Fruit fly (Drosophila melanogaster) whole organism, embryonic: ENCODE measurements around the gene rhea.

ENCODE experiments used
- B-H2 ChIP-seq: fragments of 200-800 bp; sonication (Bioruptor generic); optimal IDR thresholded peaks from 2 replicates; lab custom pipeline; 2018; ENCODE audit warnings: missing biosample characterization, mild to moderate bottlenecking, missing genetic modification characterization
- CG10565 ChIP-seq: fragments of 200-800 bp; sonication (Bioruptor generic); optimal IDR thresholded peaks from 3 replicates; lab custom pipeline; 2016; ENCODE audit warnings: missing biosample characterization, mild to moderate bottlenecking, missing genetic modification characterization
- CG13123 ChIP-seq: fragments of 200-800 bp; sonication (Bioruptor generic); optimal IDR thresholded peaks from 2 replicates; lab custom pipeline; 2016; ENCODE audit warnings: missing biosample characterization, missing genetic modification characterization
- CG13894 ChIP-seq: fragments of 200-800 bp; sonication (Bioruptor generic); optimal IDR thresholded peaks from 3 replicates; lab custom pipeline; 2018; ENCODE audit warnings: missing biosample characterization, mild to moderate bottlenecking, missing genetic modification characterization, moderate library complexity
- CG14441 ChIP-seq: fragments of 200-800 bp; sonication (Bioruptor generic); IDR thresholded peaks from 2 replicates; pipeline ENCODE4 v1.3.6; 2022; ENCODE audit warnings: missing biosample characterization, missing genetic modification characterization
- CG14965 ChIP-seq: fragments of 200-800 bp; sonication (Bioruptor generic); optimal IDR thresholded peaks from 2 replicates; lab custom pipeline; 2016; ENCODE audit warnings: missing biosample characterization, missing genetic modification characterization, borderline replicate concordance
- CG15601 ChIP-seq: fragments of 200-800 bp; sonication (Bioruptor generic); optimal IDR thresholded peaks from 3 replicates; lab custom pipeline; 2019; ENCODE audit warnings: missing biosample characterization, mild to moderate bottlenecking, missing genetic modification characterization, moderate library complexity
- CG1602 ChIP-seq: fragments of 200-800 bp; sonication (Bioruptor generic); optimal IDR thresholded peaks from 3 replicates; lab custom pipeline; 2016; ENCODE audit warnings: missing biosample characterization, missing genetic modification characterization
- CG1603 ChIP-seq: fragments of 200-800 bp; sonication (Bioruptor generic); optimal IDR thresholded peaks from 2 replicates; lab custom pipeline; 2019; ENCODE audit warnings: missing biosample characterization, mild to moderate bottlenecking, missing genetic modification characterization, moderate library complexity
- CG17568 ChIP-seq: fragments of 200-800 bp; sonication (Bioruptor generic); optimal IDR thresholded peaks from 2 replicates; lab custom pipeline; 2018; ENCODE audit warnings: missing biosample characterization, mild to moderate bottlenecking, missing genetic modification characterization, moderate library complexity
- CG1832 ChIP-seq: fragments of 200-800 bp; sonication (Bioruptor generic); optimal IDR thresholded peaks from 2 replicates; lab custom pipeline; 2017; ENCODE audit warnings: missing biosample characterization, mild to moderate bottlenecking, missing genetic modification characterization, inconsistent platforms
- CG2120 ChIP-seq: fragments of 200-800 bp; sonication (Bioruptor generic); optimal IDR thresholded peaks from 3 replicates; lab custom pipeline; 2016; ENCODE audit warnings: missing biosample characterization, missing genetic modification characterization
- CG2199 ChIP-seq: fragments of 200-800 bp; sonication (Bioruptor generic); IDR thresholded peaks from 3 replicates; pipeline ENCODE4 v1.3.6; 2022; ENCODE audit warnings: missing biosample characterization, missing genetic modification characterization
- CG2678 ChIP-seq: fragments of 200-800 bp; sonication (Bioruptor generic); optimal IDR thresholded peaks from 3 replicates; lab custom pipeline; 2019; ENCODE audit warnings: missing biosample characterization, mild to moderate bottlenecking, missing genetic modification characterization, moderate library complexity
- CG2875 ChIP-seq: fragments of 200-800 bp; sonication (Bioruptor generic); optimal IDR thresholded peaks from 2 replicates; lab custom pipeline; 2017; ENCODE audit warnings: missing biosample characterization, mild to moderate bottlenecking, missing genetic modification characterization, missing genetic modification reagents
- CG32532 ChIP-seq: fragments of 200-800 bp; sonication (Bioruptor generic); IDR thresholded peaks from 2 replicates; pipeline ENCODE4 v1.3.6; 2022; ENCODE audit warnings: missing biosample characterization, missing genetic modification characterization
- CG4707 ChIP-seq: fragments of 200-800 bp; sonication (Bioruptor generic); optimal IDR thresholded peaks from 2 replicates; lab custom pipeline; 2018; ENCODE audit warnings: missing biosample characterization, mild to moderate bottlenecking, missing genetic modification characterization, moderate library complexity
- CG6689 ChIP-seq: fragments of 200-800 bp; sonication (Bioruptor generic); IDR thresholded peaks from 2 replicates; pipeline ENCODE4 v1.3.6; 2022; ENCODE audit warnings: missing biosample characterization, missing genetic modification characterization
- CG7271 ChIP-seq: fragments of 200-800 bp; sonication (Bioruptor generic); optimal IDR thresholded peaks from 2 replicates; lab custom pipeline; 2018; ENCODE audit warnings: missing biosample characterization, mild to moderate bottlenecking, missing genetic modification characterization, moderate library complexity
- CHES-1-like ChIP-seq: fragments of 200-800 bp; sonication (Bioruptor generic); optimal IDR thresholded peaks from 2 replicates; lab custom pipeline; 2016; ENCODE audit warnings: missing biosample characterization, missing genetic modification characterization
- Dbx ChIP-seq: fragments of 200-800 bp; sonication (Bioruptor generic); IDR thresholded peaks from 3 replicates; pipeline ENCODE4 v1.3.6; 2022; ENCODE audit warnings: missing biosample characterization, missing genetic modification characterization
- Drgx ChIP-seq: fragments of 200-800 bp; sonication (Bioruptor generic); IDR thresholded peaks from 2 replicates; pipeline ENCODE4 v1.3.6; 2022; ENCODE audit warnings: missing biosample characterization, missing genetic modification characterization
- Eip74EF ChIP-seq, 2 experiments: fragments of 200-800 bp in 1 of 2; fragments of >200 bp in 1 of 2; sonication (Bioruptor generic) in 1 of 2; optimal IDR thresholded peaks; 2 replicates each; lab custom pipeline; 2017 to 2019; ENCODE audit warnings: missing biosample characterization in 2 of 2, missing genetic modification characterization in 2 of 2, mild to moderate bottlenecking in 1 of 2, moderate library complexity in 1 of 2
- Ets65A ChIP-seq: fragments of 200-800 bp; sonication (Bioruptor generic); peaks from one replicate; lab custom pipeline; 2016; ENCODE audit warnings: missing biosample characterization, missing genetic modification characterization
- H15 ChIP-seq: fragments of 200-800 bp; sonication (Bioruptor generic); IDR thresholded peaks from 3 replicates; pipeline ENCODE4 v1.3.6; 2022; ENCODE audit warnings: missing biosample characterization, missing genetic modification characterization
- HLH54F ChIP-seq: fragments of 200-800 bp; sonication (Bioruptor generic); optimal IDR thresholded peaks from 3 replicates; lab custom pipeline; 2016; ENCODE audit warnings: missing biosample characterization, missing genetic modification characterization
- Med ChIP-seq: fragments of 200-800 bp; sonication (Bioruptor generic); peaks from one replicate; lab custom pipeline; 2016; ENCODE audit warnings: missing biosample characterization, missing genetic modification characterization, mild to moderate bottlenecking, inconsistent platforms, moderate library complexity
- Ravus ChIP-seq: fragments of 200-800 bp; sonication (Bioruptor generic); IDR thresholded peaks from 2 replicates; pipeline ENCODE4 v1.3.6; 2022; ENCODE audit warnings: missing biosample characterization, missing genetic modification characterization
- Sry-β ChIP-seq: fragments of 200-800 bp; sonication (Bioruptor generic); optimal IDR thresholded peaks from 2 replicates; lab custom pipeline; 2018; ENCODE audit warnings: missing biosample characterization, mild to moderate bottlenecking, missing genetic modification characterization, moderate library complexity
- bsh ChIP-seq, 2 experiments: fragments of 200-800 bp; sonication (Bioruptor generic); optimal IDR thresholded peaks; 2 replicates each; lab custom pipeline; 2017 to 2018; ENCODE audit warnings: mild to moderate bottlenecking in 2 of 2, missing biosample characterization in 2 of 2, missing genetic modification characterization in 2 of 2, moderate library complexity in 1 of 2
- chinmo ChIP-seq: fragments of 200-800 bp; sonication (Bioruptor generic); IDR thresholded peaks from 4 replicates; pipeline ENCODE4 v1.3.6; 2022; ENCODE audit warnings: missing biosample characterization, missing genetic modification characterization; ENCODE audit not compliant: partially characterized antibody
- ci ChIP-seq: fragments of 200-800 bp; sonication (Bioruptor generic); IDR thresholded peaks from 3 replicates; pipeline ENCODE4 v1.3.6; 2022; ENCODE audit warnings: missing biosample characterization, missing genetic modification characterization
- crol ChIP-seq: fragments of 200-800 bp; sonication (Bioruptor generic); IDR thresholded peaks from 2 replicates; pipeline ENCODE4 v1.3.6; 2022; ENCODE audit warnings: missing biosample characterization, missing genetic modification characterization
- cwo ChIP-seq: fragments of 200-800 bp; sonication (Bioruptor generic); optimal IDR thresholded peaks from 3 replicates; lab custom pipeline; 2017; ENCODE audit warnings: missing biosample characterization, missing genetic modification characterization, mild to moderate bottlenecking, moderate library complexity, missing genetic modification reagents
- grau ChIP-seq: fragments of 200-800 bp; optimal IDR thresholded peaks from 3 replicates; lab custom pipeline; 2019; ENCODE audit warnings: missing biosample characterization, mild to moderate bottlenecking, missing genetic modification characterization, moderate library complexity
- gsb ChIP-seq: fragments of 200-800 bp; sonication (Bioruptor generic); IDR thresholded peaks from 2 replicates; pipeline ENCODE4 v1.3.6; 2022; ENCODE audit warnings: missing biosample characterization, missing genetic modification characterization
- her ChIP-seq: fragments of 200-800 bp; sonication (Bioruptor generic); optimal IDR thresholded peaks from 2 replicates; lab custom pipeline; 2016; ENCODE audit warnings: missing biosample characterization, missing genetic modification characterization
- jumu ChIP-seq: fragments of 200-800 bp; sonication (Bioruptor generic); optimal IDR thresholded peaks from 3 replicates; lab custom pipeline; 2016; ENCODE audit warnings: missing biosample characterization, missing genetic modification characterization
- oc ChIP-seq: fragments of 200-800 bp; sonication (Bioruptor generic); optimal IDR thresholded peaks from 2 replicates; lab custom pipeline; 2018; ENCODE audit warnings: missing biosample characterization, mild to moderate bottlenecking, missing genetic modification characterization, moderate library complexity
- otp ChIP-seq: fragments of 200-800 bp; sonication (Bioruptor generic); IDR thresholded peaks from 3 replicates; pipeline ENCODE4, ENCODE4 v1.3.6; 2022; ENCODE audit warnings: missing biosample characterization, missing genetic modification characterization
- peb ChIP-seq: fragments of 200-800 bp; sonication (Bioruptor generic); IDR thresholded peaks from 2 replicates; pipeline ENCODE4 v1.3.6; 2022; ENCODE audit warnings: missing biosample characterization, missing genetic modification characterization
- prd ChIP-seq, 3 experiments: fragments of >200 bp in 2 of 3; fragments of 200-800 bp in 1 of 3; sonication (Bioruptor generic) in 1 of 3; optimal IDR thresholded peaks in 2 of 3; IDR thresholded peaks in 1 of 3; 2 replicates in 2 of 3; 3 replicates in 1 of 3; pipeline versions ENCODE4 v1.3.6 to Lab custom; 2017 to 2022; ENCODE audit warnings: missing biosample characterization in 1 of 3, missing genetic modification characterization in 1 of 3
- psq ChIP-seq: fragments of 200-800 bp; sonication (Bioruptor generic); optimal IDR thresholded peaks from 2 replicates; lab custom pipeline; 2017; ENCODE audit warnings: missing biosample characterization, missing genetic modification characterization
- row ChIP-seq: fragments of 200-800 bp; sonication (Bioruptor generic); IDR thresholded peaks from 3 replicates; pipeline ENCODE4 v1.3.6; 2022; ENCODE audit warnings: missing biosample characterization, missing genetic modification characterization
- salm ChIP-seq: fragments of 200-800 bp; sonication (Bioruptor generic); optimal IDR thresholded peaks from 2 replicates; lab custom pipeline; 2018; ENCODE audit warnings: missing biosample characterization, mild to moderate bottlenecking, missing genetic modification characterization
- sens ChIP-seq: fragments of 200-800 bp; sonication (Bioruptor generic); peaks from one replicate; lab custom pipeline; 2016; ENCODE audit warnings: missing biosample characterization, missing genetic modification characterization
- slp2 ChIP-seq: fragments of 200-800 bp; sonication (Bioruptor generic); optimal IDR thresholded peaks from 2 replicates; lab custom pipeline; 2016; ENCODE audit warnings: missing biosample characterization, missing genetic modification characterization
- so ChIP-seq: fragments of 200-800 bp; sonication (Bioruptor generic); IDR thresholded peaks from 3 replicates; pipeline ENCODE4 v1.3.6; 2022; ENCODE audit warnings: missing biosample characterization, missing genetic modification characterization
- tna ChIP-seq: fragments of 200-800 bp; sonication (Bioruptor generic); IDR thresholded peaks from 2 replicates; pipeline ENCODE4 v1.3.6; 2022; ENCODE audit warnings: missing biosample characterization, missing genetic modification characterization; ENCODE audit not compliant: partially characterized antibody

The rhea gene

DNA sequence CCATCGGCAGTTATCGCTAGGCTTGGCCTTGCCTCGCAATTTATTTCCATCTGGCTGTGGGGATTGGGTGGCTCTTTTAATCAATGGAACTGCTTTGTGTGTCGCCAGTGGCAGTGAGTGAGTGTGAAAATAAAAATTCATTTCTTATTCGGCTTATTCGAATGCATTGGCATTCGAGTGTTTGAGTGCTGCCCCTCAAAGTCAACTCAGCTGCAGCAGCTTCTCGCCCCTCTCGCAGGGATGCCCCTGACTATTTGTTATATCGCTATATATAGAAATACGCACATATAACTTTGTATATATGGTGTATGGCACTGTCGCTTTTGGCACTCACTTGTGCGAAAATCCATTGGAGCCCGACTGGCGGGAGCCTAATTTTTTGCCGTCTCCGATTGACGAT, 6.0 kb downstream of the rhea start:
- TF ChIP-seq HLH54F (GFP tag; lab: Kevin White, UChicago) (no peak), crol (GFP tag; lab: Robert Waterston, UW) (0 out of 2 replicates have a peak, but pooled peaks have one; percentile 23), CG2199 (GFP tag; lab: Robert Waterston, UW) (0 out of 3 replicates have a peak, but pooled peaks have one; percentile 24), her (GFP tag; lab: Kevin White, UChicago) (no peak), CG13123 (no peak), CG13894 (tag; lab: Kevin White, UChicago) (no peak), Drgx (GFP tag; lab: Robert Waterston, UW) (peak; percentile 20; the same call in 1 of the 2 replicates), Sry-β (GFP tag; lab: Kevin White, UChicago) (no peak), sens (GFP tag; lab: Kevin White, UChicago) (peak; percentile 20), CG14441 (0 out of 2 replicates have a peak, but pooled peaks have one; percentile 15), Ravus (GFP tag; lab: Robert Waterston, UW) (no peak), chinmo (0 out of 4 replicates have a peak, but pooled peaks have one; percentile 44), so (0 out of 3 replicates have a peak, but pooled peaks have one; percentile 12), CG32532 (GFP tag; lab: Robert Waterston, UW) (0 out of 2 replicates have a peak, but pooled peaks have one; percentile 20), CG1602 (GFP tag; lab: Kevin White, UChicago) (no peak), Ets65A (GFP tag; lab: Kevin White, UChicago) (peak; percentile 12), gsb (0 out of 2 replicates have a peak, but pooled peaks have one; percentile 15), CG15601 (tag; lab: Kevin White, UChicago) (no peak), Med (GFP tag; lab: Kevin White, UChicago) (peak; percentile 49), Eip74EF (GFP tag; optimal IDR thresholded peaks at IDR 0.05; lab: Kevin White, UChicago) (no peak)

dm6 chr3L:8553125-8553524, 8.3 kb downstream of the rhea start:
- TF ChIP-seq grau (tag; lab: Kevin White, UChicago) (peak; percentile 91), bsh (GFP tag; optimal IDR thresholded peaks at IDR 0.05; lab: Kevin White, UChicago) (peak in 1 of 2 experiments; percentile 11), CG2678 (peak; percentile 4), otp (GFP tag; lab: Robert Waterston, UW) (no peak), CHES-1-like (GFP tag; lab: Kevin White, UChicago) (peak; percentile 4), CG6689 (0 out of 2 replicates have a peak, but pooled peaks have one; percentile 15), jumu (GFP tag; lab: Kevin White, UChicago) (peak; percentile 12), psq (GFP tag; lab: Kevin White, UChicago) (no peak), CG2120 (GFP tag; lab: Kevin White, UChicago) (peak; percentile 43), CG7271 (tag; lab: Kevin White, UChicago) (no peak), Dbx (GFP tag; lab: Robert Waterston, UW) (peak; percentile 44; the same call in 1 of the 3 replicates), oc (tag; lab: Kevin White, UChicago) (no peak), CG17568 (GFP tag; lab: Kevin White, UChicago) (no peak), prd (optimal IDR thresholded peaks at IDR 0.05; lab: Kevin White, UChicago) (no peak), prd (GFP tag; IDR thresholded peaks at IDR 0.05; lab: Robert Waterston, UW) (no peak), CG32532 (GFP tag; lab: Robert Waterston, UW) (peak; percentile 42; the same call in 1 of the 2 replicates), CG14965 (GFP tag; lab: Kevin White, UChicago) (no peak), cwo (GFP tag; lab: Kevin White, UChicago) (peak; percentile 13), CG1603 (tag; lab: Kevin White, UChicago) (no peak), B-H2 (GFP tag; lab: Kevin White, UChicago) (no peak), H15 (no peak), row (peak; percentile 61), tna (no peak), CG2875 (GFP tag; lab: Kevin White, UChicago) (no peak), CG10565 (GFP tag; lab: Kevin White, UChicago) (no peak), her (GFP tag; lab: Kevin White, UChicago) (peak; percentile 13), CG4707 (GFP tag; lab: Kevin White, UChicago) (no peak), peb (GFP tag; lab: Robert Waterston, UW) (0 out of 2 replicates have a peak, but pooled peaks have one; percentile 6), CG1832 (no peak), ci (GFP tag; lab: Robert Waterston, UW) (peak; percentile 54; the same call in 1 of the 3 replicates), salm (no peak), slp2 (GFP tag; lab: Kevin White, UChicago) (no peak)
